Fruit fly (Drosophila melanogaster) S2 (cell line): ENCODE results near the gene faf.
A peak's percentile ranks its signal among the peaks of the same experiment; 100 is the strongest.

Experiments used
- CG8478 ChIP-seq: fragments of >200 bp; optimal IDR thresholded peaks from 2 replicates; lab custom pipeline; 2018
- CTCF ChIP-seq, 2 experiments: fragments of >200 bp; optimal IDR thresholded peaks; 2 replicates each; lab custom pipeline; 2018

The faf gene

DNA sequence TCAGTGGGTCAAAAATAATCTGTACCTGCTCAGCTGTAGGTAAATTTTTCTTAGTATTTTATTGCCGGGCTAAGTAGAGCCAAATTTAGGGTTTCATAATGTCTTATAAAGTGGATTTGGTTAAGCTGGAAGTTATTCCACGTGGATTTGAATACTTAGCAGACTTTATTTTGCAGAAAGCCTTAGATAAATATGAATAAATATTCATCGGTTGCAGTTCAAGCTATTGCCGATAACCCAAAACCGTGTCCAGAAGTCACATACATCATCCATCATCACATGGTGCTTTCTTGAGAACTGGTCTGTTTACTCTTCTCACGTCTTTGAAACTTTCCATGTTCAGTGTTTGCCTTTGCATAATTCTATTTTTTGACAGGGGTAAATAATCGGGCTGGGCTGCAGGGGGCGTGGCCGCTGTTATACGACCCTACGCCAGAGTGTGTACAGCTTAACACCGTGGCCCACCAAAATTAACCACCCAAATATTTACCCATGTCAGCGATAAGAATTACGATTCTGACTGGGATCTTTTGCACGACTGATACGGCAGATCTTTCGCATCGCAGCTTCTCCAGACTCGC, 18.1 kb upstream of the faf start, which contains the start of gene CG2187:
TSS of gene CG2187 (minus strand) at position 51 of the 581 bp plus-strand sequence.
- TF ChIP-seq CG8478 (no peak), CTCF (optimal IDR thresholded peaks at IDR 0.05; lab: Kevin White, UChicago) (no peak)

DNA sequence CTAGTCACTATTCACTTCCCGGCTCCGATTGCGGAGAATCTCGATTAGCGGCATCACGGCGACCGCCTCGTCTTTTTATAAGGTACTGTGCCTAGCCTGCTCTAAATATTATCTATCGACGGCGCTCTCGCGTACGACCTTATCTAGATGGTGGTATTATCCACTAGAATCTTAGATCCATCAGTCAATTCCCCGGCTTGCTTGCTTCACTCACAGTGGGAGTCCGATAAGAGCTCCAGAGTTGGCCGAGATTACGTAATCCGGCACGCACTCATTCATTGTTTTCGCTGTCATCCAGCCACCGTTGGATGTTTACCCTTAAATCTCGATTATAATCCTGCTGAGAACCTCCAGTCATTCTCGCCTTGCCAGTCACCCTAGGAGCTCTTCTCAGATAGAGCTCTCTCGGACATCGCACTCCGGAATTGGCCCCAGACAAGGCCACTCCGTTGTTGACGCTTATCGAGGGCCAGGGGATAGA, 15.3 kb upstream of the faf start, which contains the start of gene Smvt:
TSS of gene Smvt (minus strand) at position 51 of the 481 bp plus-strand sequence.
- TF ChIP-seq CTCF (optimal IDR thresholded peaks at IDR 0.05; lab: Kevin White, UChicago): no peak
- TF ChIP-seq CG8478: no peak

DNA sequence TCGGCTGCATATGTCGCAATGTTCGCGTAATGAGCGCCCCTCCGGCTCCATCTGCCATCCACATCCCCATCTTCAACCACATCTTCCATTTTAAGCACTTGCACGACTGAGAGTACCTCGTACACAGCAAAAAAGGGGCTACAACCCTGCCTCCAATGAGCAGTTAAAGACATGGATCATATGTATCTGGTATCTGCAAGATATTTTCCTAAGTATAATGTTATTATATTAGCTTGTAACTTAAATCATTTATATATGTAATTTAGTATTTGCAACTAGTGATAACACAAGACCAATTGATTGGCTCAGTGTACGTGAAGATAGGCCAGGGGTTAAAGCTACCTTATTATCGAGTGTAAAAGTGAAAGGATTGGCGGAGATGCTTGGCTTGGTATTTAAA, 14.1 kb upstream of the faf start:
- TF ChIP-seq CTCF (optimal IDR thresholded peaks at IDR 0.05; lab: Kevin White, UChicago): no peak
- no peak for TF ChIP-seq CG8478

DNA sequence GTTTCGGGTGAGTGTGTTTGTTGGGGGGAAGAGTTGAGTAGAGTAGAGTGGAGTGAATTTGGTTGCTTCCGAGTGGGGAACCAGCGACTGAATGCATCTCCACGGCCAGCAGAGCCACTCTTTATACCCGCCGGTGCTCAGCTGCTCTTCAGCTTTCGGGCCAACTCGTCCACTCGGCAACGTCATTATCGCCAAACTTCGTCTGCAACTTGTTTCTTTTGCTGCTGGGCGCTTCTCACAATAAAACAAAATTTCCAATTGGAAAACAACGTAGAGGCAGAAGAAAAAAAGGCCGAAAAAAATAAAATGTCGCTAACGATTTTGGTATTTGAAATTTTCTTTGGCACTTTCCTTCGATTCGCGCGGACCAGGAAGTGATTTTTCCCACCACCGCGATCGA, 12.1 kb upstream of the faf start, which contains the start of gene CG2150:
TSS of gene CG2150 (minus strand) at position 101 of the 400 bp plus-strand sequence.
- TF ChIP-seq CTCF (optimal IDR thresholded peaks at IDR 0.05; lab: Kevin White, UChicago): no peak
- no peak for TF ChIP-seq CG8478

DNA sequence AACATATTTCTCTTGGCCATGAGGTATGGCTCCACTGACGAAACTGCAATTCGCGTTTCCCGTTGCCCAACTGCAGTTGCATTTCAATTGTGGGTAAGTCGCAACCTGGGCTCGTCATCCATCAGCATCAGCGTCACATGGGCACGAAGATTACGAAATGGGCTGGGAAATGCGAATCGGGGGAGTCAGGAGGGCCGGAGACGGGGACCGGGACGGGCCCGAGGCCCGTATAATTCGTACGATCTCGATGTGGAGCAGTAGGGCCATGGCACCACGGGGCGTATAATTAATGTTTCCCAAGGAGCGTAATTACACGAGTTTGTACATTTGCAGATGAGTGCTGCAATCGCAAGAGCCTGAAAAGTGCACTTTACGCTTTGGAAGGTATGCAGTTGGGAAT, 11.7 kb upstream of the faf start:
- TF ChIP-seq CG8478 (no peak), CTCF (optimal IDR thresholded peaks at IDR 0.05; lab: Kevin White, UChicago) (no peak)

DNA sequence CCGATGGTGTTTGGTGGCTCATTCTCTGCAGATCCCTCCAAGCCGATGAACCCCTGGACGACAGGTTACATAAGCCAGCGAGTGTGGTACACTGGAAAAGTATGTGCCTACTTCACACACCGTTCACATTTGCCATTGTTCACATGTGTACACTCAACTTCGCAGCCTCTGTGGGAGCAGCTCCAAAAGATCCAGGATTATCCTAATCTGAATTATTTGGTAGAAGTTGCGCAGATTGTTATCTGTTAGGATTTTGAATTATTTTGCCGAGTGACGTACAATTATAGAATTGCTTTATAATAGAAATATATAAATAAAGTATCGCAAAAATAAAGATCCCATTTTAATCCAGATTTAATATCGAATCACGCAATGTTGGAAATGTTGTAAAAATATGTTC, 9.3 kb upstream of the faf start:
- TF ChIP-seq CTCF (optimal IDR thresholded peaks at IDR 0.05; lab: Kevin White, UChicago) (no peak), CG8478 (no peak)

DNA sequence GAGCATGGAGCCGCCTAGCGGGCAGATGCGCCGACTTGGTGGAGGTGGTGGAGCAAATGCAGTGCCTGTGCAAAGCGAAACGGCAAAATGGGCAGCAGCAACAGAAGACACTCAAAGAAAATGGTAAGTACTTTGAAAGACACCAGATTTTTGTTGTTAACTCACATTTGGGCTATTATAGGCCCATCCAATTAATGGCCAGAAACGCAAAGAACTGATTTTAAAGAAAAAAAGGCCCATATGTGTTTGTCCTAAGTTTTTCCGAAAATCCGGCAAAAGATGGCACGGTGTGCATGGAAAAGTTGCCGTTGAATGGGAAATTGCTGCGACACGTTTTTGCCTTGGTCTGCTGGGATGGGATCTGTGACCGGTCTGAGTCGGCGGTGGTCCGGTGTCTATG, 8.6 kb upstream of the faf start:
- TF ChIP-seq CG8478 (no peak), CTCF (optimal IDR thresholded peaks at IDR 0.05; lab: Kevin White, UChicago) (no peak)

DNA sequence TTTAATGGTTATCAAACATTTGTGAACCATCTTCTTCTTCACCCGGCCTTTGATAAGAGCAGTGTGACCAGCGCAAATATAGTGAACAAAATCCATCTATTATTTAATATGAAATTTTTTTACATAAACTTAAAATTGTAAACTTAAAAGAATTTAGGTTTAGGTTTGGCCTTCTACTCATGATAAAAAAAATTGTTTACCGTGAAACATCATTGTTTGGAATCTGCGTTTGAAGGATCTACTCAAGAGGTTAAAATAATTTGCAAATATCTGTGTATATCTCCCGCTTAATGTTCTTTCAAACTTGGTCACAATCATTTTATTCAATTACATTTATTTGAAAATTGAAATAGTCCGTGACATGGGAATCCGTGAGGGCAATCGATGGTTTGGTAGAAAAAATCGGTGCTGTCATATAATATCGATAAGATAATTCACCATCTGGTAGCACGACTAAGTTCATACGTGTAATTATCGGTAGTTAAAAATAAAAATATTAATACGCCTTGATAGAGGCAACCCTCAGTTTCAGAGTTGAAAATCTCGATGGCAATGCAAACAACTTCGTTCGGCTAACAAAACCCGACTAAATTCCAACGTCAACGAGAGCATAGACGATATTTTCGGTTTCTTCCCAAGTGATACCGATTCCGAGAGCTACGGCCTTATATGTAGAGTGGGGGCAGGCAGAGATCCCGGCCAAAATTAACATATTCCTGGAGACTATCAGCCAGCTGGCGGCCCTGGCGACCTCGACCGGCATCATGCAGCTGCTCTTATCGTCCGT, 4.8 kb upstream of the faf start, which contains the start of the genes betaGlu and sip3:
TSS of gene betaGlu (minus strand) at position 59 of the 787 bp plus-strand sequence.
TSS of gene sip3 (plus strand) at position 430 of the 787 bp plus-strand sequence.
- TF ChIP-seq CG8478 (no peak), CTCF (optimal IDR thresholded peaks at IDR 0.05; lab: Kevin White, UChicago) (no peak)

DNA sequence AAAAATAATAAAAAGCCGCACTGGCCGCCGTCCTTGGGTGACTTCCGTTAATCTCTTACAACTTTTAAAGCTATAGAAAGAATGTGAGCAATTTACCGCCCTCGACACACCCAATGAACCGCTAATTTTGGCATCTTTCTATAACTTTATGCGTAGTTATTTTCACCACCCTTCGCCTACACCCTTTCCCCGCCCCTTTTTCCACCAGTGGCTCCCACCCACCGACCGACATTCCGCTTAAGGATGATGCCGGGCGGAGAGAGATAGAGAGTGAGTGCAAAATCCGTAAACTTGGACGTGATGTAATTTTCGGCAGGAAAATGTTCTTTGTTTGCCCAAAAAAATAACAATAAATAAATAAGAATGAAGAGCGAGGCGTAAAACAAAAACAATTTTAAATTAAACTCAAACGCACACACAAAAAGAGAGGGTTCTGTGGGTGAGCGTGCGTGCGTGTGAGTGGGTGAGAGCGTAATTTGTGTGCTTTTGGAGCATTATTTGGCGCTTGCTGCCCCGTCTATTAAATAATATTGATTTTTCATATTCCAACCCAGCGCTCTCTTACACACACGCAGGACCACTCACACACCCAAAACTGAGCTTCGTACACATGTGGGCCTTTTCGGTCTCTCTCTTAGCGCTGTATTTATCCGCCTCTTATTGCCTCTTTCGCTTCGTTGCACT, 804 bp downstream of the faf start:
- no peak for TF ChIP-seq CTCF (optimal IDR thresholded peaks at IDR 0.05; lab: Kevin White, UChicago)
- TF ChIP-seq CG8478: no peak

DNA sequence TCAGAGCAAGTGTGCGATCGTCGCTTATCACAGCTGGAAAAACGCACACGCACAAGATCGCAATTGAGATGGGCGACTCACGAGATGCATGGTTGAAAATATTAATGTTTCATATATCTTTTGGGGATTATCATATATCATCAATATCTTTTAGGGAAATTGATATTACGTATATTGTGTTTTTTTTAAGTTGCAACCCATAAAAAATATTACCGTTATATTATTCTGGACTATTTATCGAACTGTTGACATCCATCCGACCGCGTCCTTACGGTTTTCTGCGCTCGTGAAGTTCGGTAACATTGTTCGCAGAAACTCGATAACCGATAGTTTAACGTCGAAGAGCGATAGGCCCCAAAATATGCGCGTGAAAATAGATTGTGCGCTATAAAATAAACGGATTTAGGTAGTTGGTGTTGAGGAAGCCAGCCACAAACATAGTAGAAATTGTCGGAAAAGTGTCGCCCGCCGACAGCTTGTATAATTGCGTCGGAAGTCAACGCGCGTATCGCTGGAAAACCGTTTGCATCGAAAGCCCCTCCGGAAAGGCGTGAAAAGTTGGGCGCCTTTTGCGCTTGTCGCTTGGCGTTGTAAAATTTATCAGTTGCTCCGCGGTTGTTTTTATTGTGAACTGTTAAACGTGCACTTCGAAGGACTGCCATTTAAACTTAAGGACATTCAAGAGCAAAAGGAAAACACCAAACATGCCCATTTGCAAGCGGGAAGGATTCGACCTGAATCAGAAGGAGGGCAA, 17.0 kb downstream of the faf start, which contains the start of the genes Mccc1 and Acf:
TSS of gene Mccc1 (minus strand) at position 244 of the 754 bp plus-strand sequence.
TSS of gene Acf (plus strand) at position 318 of the 754 bp plus-strand sequence.
- TF ChIP-seq CTCF (optimal IDR thresholded peaks at IDR 0.05; lab: Kevin White, UChicago) (no peak), CG8478 (no peak)

DNA sequence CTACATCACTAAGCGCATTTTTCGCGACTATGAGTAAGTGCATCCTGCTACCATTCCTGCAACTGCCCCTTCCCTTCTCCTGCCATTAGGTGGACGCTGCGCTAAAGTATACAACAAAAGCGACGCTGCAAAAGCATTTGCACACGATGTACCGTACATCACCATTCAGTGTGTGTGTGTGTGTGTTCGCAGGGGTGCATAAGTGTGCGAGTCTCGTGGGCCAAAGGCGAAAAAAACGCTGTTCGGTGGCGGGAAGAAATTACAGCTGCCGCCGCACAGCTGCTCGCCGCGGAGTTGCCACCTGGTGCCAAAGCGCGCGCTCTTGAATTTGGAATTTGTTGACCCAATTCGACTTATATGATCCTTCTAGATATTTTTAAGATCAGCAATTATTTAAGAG, 17.6 kb downstream of the faf start:
- peak in 1 of 2 experiments; percentile 38 for TF ChIP-seq CTCF (optimal IDR thresholded peaks at IDR 0.05; lab: Kevin White, UChicago)
- TF ChIP-seq CG8478: no peak

DNA sequence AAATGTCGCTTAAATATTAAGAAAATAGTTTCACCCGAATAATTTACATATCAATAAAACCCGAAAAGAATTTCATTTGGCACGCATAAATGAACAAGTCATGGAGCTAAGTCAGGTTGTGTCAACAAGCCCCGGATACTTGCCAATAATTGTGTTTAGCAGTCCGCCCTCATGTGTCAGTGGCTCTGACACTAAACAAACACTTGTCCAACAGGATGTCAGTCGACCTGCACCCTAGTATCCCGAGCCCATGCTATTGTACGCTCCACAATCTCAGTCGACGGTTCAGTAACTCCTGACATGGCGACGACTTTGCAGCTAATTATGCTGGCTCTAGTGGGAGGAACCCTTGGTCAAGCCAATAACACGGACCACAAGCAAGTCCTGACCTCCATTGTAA, 23.8 kb downstream of the faf start, which contains the start of gene Ir100a:
TSS of gene Ir100a (plus strand) at position 301 of the 400 bp plus-strand sequence.
- no peak for TF ChIP-seq CG8478
- TF ChIP-seq CTCF (optimal IDR thresholded peaks at IDR 0.05; lab: Kevin White, UChicago): no peak

DNA sequence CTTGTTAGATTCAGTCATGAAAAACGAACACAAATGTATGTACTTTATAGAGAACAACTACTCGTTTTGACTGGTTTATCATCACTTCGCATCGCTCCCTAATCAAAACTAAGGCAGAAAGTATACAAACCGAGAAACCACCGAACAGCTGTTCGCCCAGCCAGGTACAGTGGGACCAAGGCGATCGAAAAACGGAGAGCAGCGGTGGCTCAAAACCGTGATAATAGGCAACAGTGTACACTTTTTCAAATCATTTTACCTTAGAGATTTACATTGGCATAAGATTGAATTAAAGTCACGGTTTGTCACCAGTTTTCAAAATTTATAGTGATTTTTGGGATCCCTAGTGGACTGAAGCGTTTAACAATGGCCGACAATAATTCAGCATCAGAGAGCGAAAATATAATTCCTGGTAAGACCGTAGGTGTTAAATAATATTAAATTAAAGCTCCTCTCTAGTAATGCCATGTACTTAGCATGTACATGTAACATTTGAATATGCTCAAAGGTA, 28.5 kb downstream of the faf start, which contains the start of the genes CG42233 and CG1971:
TSS of gene CG42233 (minus strand) at position 51 of the 511 bp plus-strand sequence.
TSS of gene CG1971 (plus strand) at position 241 of the 511 bp plus-strand sequence.
- TF ChIP-seq CTCF (optimal IDR thresholded peaks at IDR 0.05; lab: Kevin White, UChicago): no peak
- no peak for TF ChIP-seq CG8478

DNA sequence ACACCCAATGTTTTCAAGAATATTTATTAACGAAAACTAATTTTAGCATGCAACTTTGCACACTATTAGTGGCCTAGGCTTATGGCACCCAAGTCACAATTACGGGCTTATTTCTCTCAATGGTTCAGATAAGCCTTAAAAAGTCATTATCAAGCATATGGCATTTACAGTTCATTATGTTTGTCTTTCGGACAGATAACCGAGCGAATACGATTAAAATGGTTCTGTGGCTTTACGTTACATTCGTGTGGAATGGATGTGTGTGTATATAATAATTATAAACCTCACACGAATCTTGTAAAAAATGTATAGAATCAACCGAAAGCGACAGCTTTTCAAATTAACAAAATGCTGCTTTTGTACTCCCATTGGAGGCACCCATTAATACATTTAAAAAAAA, 31.8 kb downstream of the faf start:
- TF ChIP-seq CTCF (optimal IDR thresholded peaks at IDR 0.05; lab: Kevin White, UChicago) (no peak), CG8478 (no peak)
